Worm (Caenorhabditis elegans) whole organism, L3 larva: ENCODE measurements around the gene Y22D7AL.1.

Experiments used
- elt-1 ChIP-seq: fragments of 150-350 bp; optimal IDR thresholded peaks from 2 replicates; lab custom pipeline; 2014; ENCODE audit warnings: missing biosample characterization, missing genetic modification characterization
- fos-1 ChIP-seq: fragments of 150-350 bp; optimal IDR thresholded peaks from 2 replicates; lab custom pipeline; 2014; ENCODE audit warnings: missing biosample characterization, missing genetic modification characterization
- nhr-25 ChIP-seq: sonication (generic microtip); optimal IDR thresholded peaks from 2 replicates; lab custom pipeline; 2017; ENCODE audit warnings: missing biosample characterization, missing genetic modification characterization
- nhr-28 ChIP-seq: fragments of 150-350 bp; optimal IDR thresholded peaks from 2 replicates; lab custom pipeline; 2014; ENCODE audit warnings: missing biosample characterization, missing genetic modification characterization
- nhr-77 ChIP-seq: fragments of 150-350 bp; optimal IDR thresholded peaks from 2 replicates; lab custom pipeline; 2014; ENCODE audit warnings: missing biosample characterization, missing genetic modification characterization
- snpc-4 ChIP-seq: fragments of 150-350 bp; optimal IDR thresholded peaks from 2 replicates; lab custom pipeline; 2014; ENCODE audit warnings: missing biosample characterization, missing genetic modification characterization
- tbx-2 ChIP-seq: sonication (generic microtip); optimal IDR thresholded peaks from 2 replicates; lab custom pipeline; 2016; ENCODE audit warnings: mild to moderate bottlenecking, missing genetic modification characterization, missing compliant biosample characterization
- ztf-11 ChIP-seq: fragments of 150-350 bp; optimal IDR thresholded peaks from 2 replicates; lab custom pipeline; 2014; ENCODE audit warnings: missing biosample characterization, missing genetic modification characterization

DNA sequence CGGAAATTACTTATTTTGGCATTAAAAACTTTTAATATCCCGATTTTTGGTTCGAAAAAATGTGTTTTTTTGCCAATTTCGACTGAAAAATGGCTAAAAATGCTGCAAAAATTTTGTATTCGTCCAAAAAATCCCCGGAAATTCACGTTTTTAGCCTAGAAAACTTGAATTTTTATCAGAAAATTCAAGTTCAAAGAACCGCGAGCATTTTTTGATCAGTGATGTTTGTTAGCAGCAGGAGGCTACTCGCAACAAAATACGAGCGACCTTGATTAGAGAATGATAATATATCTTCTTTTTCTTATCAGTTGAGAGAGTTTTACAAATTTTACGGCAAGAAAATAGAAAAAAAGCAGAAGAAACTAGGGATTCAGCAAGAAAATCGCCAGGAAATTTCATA is 30.0 kb upstream of the Y22D7AL.1 start:
- TF ChIP-seq nhr-25 (tag; lab: Kevin White, UChicago) (no peak), ztf-11 (tag; lab: Kevin White, UChicago) (no peak), tbx-2 (tag; lab: Kevin White, UChicago) (no peak), snpc-4 (tag; lab: Kevin White, UChicago) (no peak), fos-1 (no peak), elt-1 (tag; lab: Kevin White, UChicago) (no peak), nhr-28 (tag; lab: Kevin White, UChicago) (no peak), nhr-77 (no peak)
